Fruit fly (Drosophila melanogaster) whole organism, embryonic: ENCODE data around the gene Dmtn.

Source experiments
- Atf6 ChIP-seq: fragments of 200-800 bp; sonication (Bioruptor generic); IDR thresholded peaks from 2 replicates; pipeline ENCODE4 v1.3.6; 2022; ENCODE audit warnings: missing biosample characterization, missing genetic modification characterization
- Bgb ChIP-seq: fragments of 200-800 bp; sonication (Bioruptor generic); IDR thresholded peaks from 2 replicates; pipeline ENCODE4 v1.3.6; 2022; ENCODE audit warnings: missing biosample characterization, missing genetic modification characterization; ENCODE audit not compliant: partially characterized antibody
- CG10366 ChIP-seq: fragments of 200-800 bp; sonication (Bioruptor generic); IDR thresholded peaks from 2 replicates; pipeline ENCODE4 v1.3.6; 2022; ENCODE audit warnings: missing biosample characterization, missing genetic modification characterization
- CG11504 ChIP-seq: fragments of 200-800 bp; sonication (Bioruptor generic); optimal IDR thresholded peaks from 3 replicates; lab custom pipeline; 2019; ENCODE audit warnings: missing biosample characterization, mild to moderate bottlenecking, missing genetic modification characterization, moderate library complexity
- CG12219 ChIP-seq: fragments of 200-800 bp; sonication (Bioruptor generic); optimal IDR thresholded peaks from 3 replicates; lab custom pipeline; 2018; ENCODE audit warnings: missing biosample characterization, mild to moderate bottlenecking, missing genetic modification characterization
- CG12236 ChIP-seq: fragments of 200-800 bp; sonication (Bioruptor generic); optimal IDR thresholded peaks from 2 replicates; lab custom pipeline; 2016; ENCODE audit warnings: missing biosample characterization, missing genetic modification characterization
- CG13123 ChIP-seq: fragments of 200-800 bp; sonication (Bioruptor generic); optimal IDR thresholded peaks from 2 replicates; lab custom pipeline; 2016; ENCODE audit warnings: missing biosample characterization, missing genetic modification characterization
- CG15601 ChIP-seq: fragments of 200-800 bp; sonication (Bioruptor generic); optimal IDR thresholded peaks from 3 replicates; lab custom pipeline; 2019; ENCODE audit warnings: missing biosample characterization, mild to moderate bottlenecking, missing genetic modification characterization, moderate library complexity
- CG17328 ChIP-seq: fragments of 200-800 bp; sonication (Bioruptor generic); IDR thresholded peaks from 2 replicates; pipeline ENCODE4 v1.3.6; 2022; ENCODE audit warnings: missing biosample characterization, missing genetic modification characterization
- CG17359 ChIP-seq: fragments of 200-800 bp; sonication (Bioruptor generic); optimal IDR thresholded peaks from 3 replicates; lab custom pipeline; 2018; ENCODE audit warnings: missing biosample characterization, mild to moderate bottlenecking, missing genetic modification characterization, moderate library complexity
- CG17829 ChIP-seq: fragments of 200-800 bp; optimal IDR thresholded peaks from 2 replicates; lab custom pipeline; 2019; ENCODE audit warnings: missing biosample characterization, mild to moderate bottlenecking, missing genetic modification characterization, moderate library complexity
- CG2199 ChIP-seq: fragments of 200-800 bp; sonication (Bioruptor generic); IDR thresholded peaks from 3 replicates; pipeline ENCODE4 v1.3.6; 2022; ENCODE audit warnings: missing biosample characterization, missing genetic modification characterization
- CG2712 ChIP-seq: fragments of 200-800 bp; optimal IDR thresholded peaks from 3 replicates; lab custom pipeline; 2019; ENCODE audit warnings: missing biosample characterization, mild to moderate bottlenecking, missing genetic modification characterization, moderate library complexity
- CG43689 ChIP-seq: fragments of 200-800 bp; sonication (Bioruptor generic); IDR thresholded peaks from 2 replicates; pipeline ENCODE4 v1.3.6; 2022; ENCODE audit warnings: missing biosample characterization, missing genetic modification characterization
- CG4730 ChIP-seq: fragments of 200-800 bp; sonication (Bioruptor generic); IDR thresholded peaks from 2 replicates; pipeline ENCODE4 v1.3.6; 2022; ENCODE audit warnings: missing biosample characterization, missing genetic modification characterization
- CG4854 ChIP-seq: fragments of 200-800 bp; sonication (Bioruptor generic); optimal IDR thresholded peaks from 2 replicates; lab custom pipeline; 2016; ENCODE audit warnings: missing biosample characterization, missing genetic modification characterization, inconsistent platforms
- CG6854 ChIP-seq: fragments of 200-800 bp; sonication (Bioruptor generic); optimal IDR thresholded peaks from 3 replicates; lab custom pipeline; 2017; ENCODE audit warnings: missing biosample characterization, mild to moderate bottlenecking, missing genetic modification characterization
- CG7745 ChIP-seq: fragments of 200-800 bp; sonication (Bioruptor generic); optimal IDR thresholded peaks from 2 replicates; lab custom pipeline; 2018; ENCODE audit warnings: missing biosample characterization, mild to moderate bottlenecking, missing genetic modification characterization, moderate library complexity
- CG8388 ChIP-seq: fragments of 200-800 bp; sonication (Bioruptor generic); optimal IDR thresholded peaks from 2 replicates; lab custom pipeline; 2019; ENCODE audit warnings: missing biosample characterization, mild to moderate bottlenecking, missing genetic modification characterization, moderate library complexity
- CG9817 ChIP-seq: fragments of 200-800 bp; sonication (Bioruptor generic); optimal IDR thresholded peaks from 2 replicates; lab custom pipeline; 2018; ENCODE audit warnings: missing biosample characterization, mild to moderate bottlenecking, missing genetic modification characterization, moderate library complexity
- Dll ChIP-seq: fragments of 200-800 bp; sonication (Bioruptor generic); IDR thresholded peaks from 4 replicates; pipeline ENCODE4 v1.3.6; 2022; ENCODE audit warnings: missing biosample characterization, missing genetic modification characterization; ENCODE audit not compliant: partially characterized antibody
- Hmr ChIP-seq: fragments of 200-800 bp; sonication (Bioruptor generic); optimal IDR thresholded peaks from 3 replicates; lab custom pipeline; 2017; ENCODE audit warnings: mild to moderate bottlenecking, missing biosample characterization, missing genetic modification reagents, missing genetic modification characterization
- Kr ChIP-seq: fragments of 200-800 bp; sonication (Bioruptor generic); optimal IDR thresholded peaks from 2 replicates; lab custom pipeline; 2017; ENCODE audit warnings: missing biosample characterization, mild to moderate bottlenecking, missing genetic modification characterization
- MBD-R2 ChIP-seq: fragments of 200-800 bp; sonication (Bioruptor generic); IDR thresholded peaks from 2 replicates; pipeline ENCODE4 v1.3.6; 2022; ENCODE audit warnings: missing biosample characterization, missing genetic modification characterization
- MTF-1 ChIP-seq: fragments of 200-800 bp; sonication (Bioruptor generic); optimal IDR thresholded peaks from 2 replicates; lab custom pipeline; 2018; ENCODE audit warnings: missing biosample characterization, mild to moderate bottlenecking, missing genetic modification characterization, borderline replicate concordance
- Max ChIP-seq: fragments of 200-800 bp; sonication (Bioruptor generic); optimal IDR thresholded peaks from 2 replicates; lab custom pipeline; 2016; ENCODE audit warnings: missing biosample characterization, mild to moderate bottlenecking, missing genetic modification characterization
- NC2α ChIP-seq: fragments of 200-800 bp; sonication (Bioruptor generic); optimal IDR thresholded peaks from 2 replicates; lab custom pipeline; 2016; ENCODE audit warnings: missing biosample characterization, missing genetic modification characterization
- Ravus ChIP-seq: fragments of 200-800 bp; sonication (Bioruptor generic); IDR thresholded peaks from 2 replicates; pipeline ENCODE4 v1.3.6; 2022; ENCODE audit warnings: missing biosample characterization, missing genetic modification characterization
- Six4 ChIP-seq: fragments of 200-800 bp; sonication (Bioruptor generic); optimal IDR thresholded peaks from 2 replicates; lab custom pipeline; 2016; ENCODE audit warnings: missing biosample characterization, missing genetic modification characterization
- Sry-β ChIP-seq: fragments of 200-800 bp; sonication (Bioruptor generic); optimal IDR thresholded peaks from 2 replicates; lab custom pipeline; 2018; ENCODE audit warnings: missing biosample characterization, mild to moderate bottlenecking, missing genetic modification characterization, moderate library complexity
- ara ChIP-seq: fragments of 200-800 bp; sonication (Bioruptor generic); IDR thresholded peaks from 2 replicates; pipeline ENCODE4 v1.3.6; 2022; ENCODE audit warnings: missing biosample characterization, missing genetic modification characterization
- bowl ChIP-seq: fragments of 200-800 bp; sonication (Bioruptor generic); IDR thresholded peaks from 2 replicates; pipeline ENCODE4 v1.3.6; 2022; ENCODE audit warnings: missing biosample characterization, missing genetic modification characterization
- danr ChIP-seq: fragments of 200-800 bp; sonication (Bioruptor generic); IDR thresholded peaks from 2 replicates; pipeline ENCODE4 v1.3.6; 2022; ENCODE audit warnings: missing biosample characterization, missing genetic modification characterization
- exex ChIP-seq: fragments of 200-800 bp; sonication (Bioruptor generic); optimal IDR thresholded peaks from 4 replicates; lab custom pipeline; 2018; ENCODE audit warnings: missing biosample characterization, mild to moderate bottlenecking, missing genetic modification characterization, moderate library complexity
- eyg ChIP-seq: fragments of 200-800 bp; sonication (Bioruptor generic); optimal IDR thresholded peaks from 3 replicates; lab custom pipeline; 2016; ENCODE audit warnings: missing biosample characterization, missing genetic modification characterization
- fd3F ChIP-seq: fragments of 200-800 bp; sonication (Bioruptor generic); optimal IDR thresholded peaks from 2 replicates; lab custom pipeline; 2018; ENCODE audit warnings: missing biosample characterization, mild to moderate bottlenecking, missing genetic modification characterization, moderate library complexity
- fu2 ChIP-seq: fragments of 200-800 bp; sonication (Bioruptor generic); optimal IDR thresholded peaks from 2 replicates; lab custom pipeline; 2016; ENCODE audit warnings: missing biosample characterization, missing genetic modification characterization
- gce ChIP-seq: fragments of 200-800 bp; sonication (Bioruptor generic); IDR thresholded peaks from 3 replicates; pipeline ENCODE4 v1.3.6; 2022; ENCODE audit warnings: missing biosample characterization, missing genetic modification characterization
- gcm ChIP-seq: fragments of 200-800 bp; sonication (Bioruptor generic); optimal IDR thresholded peaks from 2 replicates; lab custom pipeline; 2019; ENCODE audit warnings: missing biosample characterization, mild to moderate bottlenecking, missing genetic modification characterization, moderate library complexity
- h ChIP-seq: fragments of >200 bp; optimal IDR thresholded peaks from 2 replicates; lab custom pipeline; 2017
- her ChIP-seq: fragments of 200-800 bp; sonication (Bioruptor generic); optimal IDR thresholded peaks from 2 replicates; lab custom pipeline; 2016; ENCODE audit warnings: missing biosample characterization, missing genetic modification characterization
- ind ChIP-seq: fragments of 200-800 bp; sonication (Bioruptor generic); optimal IDR thresholded peaks from 3 replicates; lab custom pipeline; 2016; ENCODE audit warnings: missing biosample characterization, missing genetic modification characterization
- luna ChIP-seq: fragments of 200-800 bp; sonication (Bioruptor generic); optimal IDR thresholded peaks from 2 replicates; lab custom pipeline; 2016; ENCODE audit warnings: missing biosample characterization, missing genetic modification characterization
- mam ChIP-seq: fragments of 200-800 bp; sonication (Bioruptor generic); optimal IDR thresholded peaks from 3 replicates; lab custom pipeline; 2016; ENCODE audit warnings: missing biosample characterization, missing genetic modification characterization
- nerfin-2 ChIP-seq: fragments of 200-800 bp; sonication (Bioruptor generic); IDR thresholded peaks from 2 replicates; pipeline ENCODE4 v1.3.6; 2022; ENCODE audit warnings: missing biosample characterization, missing genetic modification characterization; ENCODE audit not compliant: partially characterized antibody
- so ChIP-seq: fragments of 200-800 bp; sonication (Bioruptor generic); IDR thresholded peaks from 3 replicates; pipeline ENCODE4 v1.3.6; 2022; ENCODE audit warnings: missing biosample characterization, missing genetic modification characterization
- tio ChIP-seq: fragments of 200-800 bp; sonication (Bioruptor generic); optimal IDR thresholded peaks from 2 replicates; lab custom pipeline; 2017; ENCODE audit warnings: missing biosample characterization, missing genetic modification characterization, inconsistent platforms
- trh ChIP-seq: fragments of 200-800 bp; sonication (Bioruptor generic); optimal IDR thresholded peaks from 2 replicates; lab custom pipeline; 2016; ENCODE audit warnings: missing biosample characterization, missing genetic modification characterization
- tup ChIP-seq: fragments of 200-800 bp; sonication (Bioruptor generic); optimal IDR thresholded peaks from 2 replicates; lab custom pipeline; 2016; ENCODE audit warnings: missing biosample characterization, mild to moderate bottlenecking, missing genetic modification characterization, moderate library complexity

The Dmtn gene

dm6 chr3R:6427619-6428378 is 22.1 kb upstream of the Dmtn start (continued):
- TF ChIP-seq CG2712, result peak; percentile 79
- TF ChIP-seq CG13123 (GFP tag; lab: Kevin White, UChicago), result no peak
- no peak for TF ChIP-seq danr
- no peak for TF ChIP-seq luna
- no peak for TF ChIP-seq Dll (GFP tag; lab: Robert Waterston, UW)
- peak; percentile 67 for TF ChIP-seq CG4730
- peak; percentile 51; the same call in 1 of the 2 replicates for TF ChIP-seq Atf6 (GFP tag; lab: Robert Waterston, UW)
- peak; percentile 68 for TF ChIP-seq tio (GFP tag; lab: Kevin White, UChicago)
- 0 out of 3 replicates have a peak, but pooled peaks have one; percentile 41 for TF ChIP-seq CG2199 (GFP tag; lab: Robert Waterston, UW)
- peak; percentile 53 for TF ChIP-seq ind
- peak; percentile 74; the same call in 1 of the 3 replicates for TF ChIP-seq so
- TF ChIP-seq gce (GFP tag; lab: Robert Waterston, UW), result 0 out of 3 replicates have a peak, but pooled peaks have one; percentile 42
- TF ChIP-seq MBD-R2 (GFP tag; lab: Robert Waterston, UW), result peak; percentile 42; the same call in 1 of the 2 replicates
- no peak for TF ChIP-seq MTF-1 (GFP tag; lab: Kevin White, UChicago)
- peak; percentile 50 for TF ChIP-seq CG4854 (GFP tag; lab: Kevin White, UChicago)
- TF ChIP-seq CG10366, result peak; percentile 58; the same call in 1 of the 2 replicates
- no peak for TF ChIP-seq Sry-β
- no peak for TF ChIP-seq bowl (GFP tag; lab: Robert Waterston, UW)
- TF ChIP-seq Bgb, result no peak
- TF ChIP-seq eyg (GFP tag; lab: Kevin White, UChicago), result peak; percentile 12
- no peak for TF ChIP-seq h (lab: Kevin White, UChicago)
- peak; percentile 72 for TF ChIP-seq CG17359 (tag; lab: Kevin White, UChicago)
- TF ChIP-seq tup (GFP tag; lab: Kevin White, UChicago), result no peak
- TF ChIP-seq gcm (GFP tag; lab: Kevin White, UChicago), result peak; percentile 27
- TF ChIP-seq CG17829 (tag; lab: Kevin White, UChicago), result peak; percentile 77
- peak; percentile 80 for TF ChIP-seq Hmr (GFP tag; lab: Kevin White, UChicago)
- TF ChIP-seq Ravus (GFP tag; lab: Robert Waterston, UW), result no peak
- no peak for TF ChIP-seq fu2
- TF ChIP-seq CG9817 (tag; lab: Kevin White, UChicago), result no peak
- TF ChIP-seq exex (tag; lab: Kevin White, UChicago), result no peak
- TF ChIP-seq Six4 (GFP tag; lab: Kevin White, UChicago), result peak; percentile 62
- peak; percentile 32 for TF ChIP-seq trh (GFP tag; lab: Kevin White, UChicago)
- TF ChIP-seq NC2α (GFP tag; lab: Kevin White, UChicago), result no peak
- TF ChIP-seq Max, result peak; percentile 61
- TF ChIP-seq CG8388 (GFP tag; lab: Kevin White, UChicago), result peak; percentile 70
- TF ChIP-seq CG7745, result no peak
- TF ChIP-seq her (GFP tag; lab: Kevin White, UChicago), result no peak
- peak; percentile 75 for TF ChIP-seq CG17328
- 0 out of 2 replicates have a peak, but pooled peaks have one; percentile 5 for TF ChIP-seq CG43689
- no peak for TF ChIP-seq Kr (GFP tag; lab: Kevin White, UChicago)
- TF ChIP-seq CG6854, result no peak
- TF ChIP-seq ara (GFP tag; lab: Robert Waterston, UW), result peak; percentile 69; the same call in 1 of the 2 replicates
- no peak for TF ChIP-seq CG12236
- TF ChIP-seq CG12219 (GFP tag; lab: Kevin White, UChicago), result no peak
- peak; percentile 78 for TF ChIP-seq CG11504 (tag; lab: Kevin White, UChicago)
- TF ChIP-seq nerfin-2, result no peak
- peak; percentile 9 for TF ChIP-seq fd3F
- TF ChIP-seq mam (GFP tag; lab: Kevin White, UChicago), result peak; percentile 11
- TF ChIP-seq CG15601 (tag; lab: Kevin White, UChicago), result peak; percentile 54
